Worm (Caenorhabditis elegans) whole organism, L3 larva: ENCODE data around the gene fbxc-53.

Experiments
- ZK546.5 ChIP-seq: sonication (generic microtip); optimal IDR thresholded peaks from 2 replicates; lab custom pipeline; 2017; ENCODE audit warnings: missing biosample characterization, missing genetic modification characterization
- aly-2 ChIP-seq: fragments of 150-350 bp; optimal IDR thresholded peaks from 2 replicates; lab custom pipeline; 2014; ENCODE audit warnings: missing biosample characterization, missing genetic modification characterization
- ama-1 ChIP-seq: fragments of 150-350 bp; optimal IDR thresholded peaks from 2 replicates; lab custom pipeline; 2018
- ceh-82 ChIP-seq: fragments of 150-350 bp; optimal IDR thresholded peaks from 2 replicates; lab custom pipeline; 2014; ENCODE audit warnings: missing biosample characterization, missing genetic modification characterization
- daf-12 ChIP-seq: fragments of 150-350 bp; optimal IDR thresholded peaks from 2 replicates; lab custom pipeline; 2014; ENCODE audit warnings: missing biosample characterization, missing genetic modification reagents, missing genetic modification characterization
- jun-1 ChIP-seq: fragments of 150-350 bp; optimal IDR thresholded peaks from 2 replicates; lab custom pipeline; 2014; ENCODE audit warnings: missing biosample characterization, missing genetic modification reagents, missing genetic modification characterization
- lin-15B ChIP-seq: fragments of 150-350 bp; optimal IDR thresholded peaks from 2 replicates; lab custom pipeline; 2014; ENCODE audit warnings: missing biosample characterization, missing genetic modification characterization
- mdl-1 ChIP-seq: fragments of 150-350 bp; optimal IDR thresholded peaks from 2 replicates; lab custom pipeline; 2014; ENCODE audit warnings: missing biosample characterization, missing genetic modification characterization
- nhr-12 ChIP-seq: fragments of 150-350 bp; optimal IDR thresholded peaks from 2 replicates; lab custom pipeline; 2014; ENCODE audit warnings: missing biosample characterization, missing genetic modification characterization
- nhr-28 ChIP-seq: fragments of 150-350 bp; optimal IDR thresholded peaks from 2 replicates; lab custom pipeline; 2014; ENCODE audit warnings: missing biosample characterization, missing genetic modification characterization
- nhr-76 ChIP-seq: fragments of 150-350 bp; sonication (generic microtip); optimal IDR thresholded peaks from 5 replicates; lab custom pipeline; 2014; ENCODE audit warnings: missing biosample characterization, missing genetic modification characterization
- nhr-77 ChIP-seq: fragments of 150-350 bp; optimal IDR thresholded peaks from 2 replicates; lab custom pipeline; 2014; ENCODE audit warnings: missing biosample characterization, missing genetic modification characterization
- unc-62 ChIP-seq: fragments of 150-350 bp; sonication (generic microtip); optimal IDR thresholded peaks from 4 replicates; lab custom pipeline; 2014; ENCODE audit warnings: missing biosample characterization, missing genetic modification reagents, missing genetic modification characterization
- zag-1 ChIP-seq: fragments of 150-350 bp; optimal IDR thresholded peaks from 2 replicates; lab custom pipeline; 2014; ENCODE audit warnings: missing biosample characterization, missing genetic modification characterization

DNA sequence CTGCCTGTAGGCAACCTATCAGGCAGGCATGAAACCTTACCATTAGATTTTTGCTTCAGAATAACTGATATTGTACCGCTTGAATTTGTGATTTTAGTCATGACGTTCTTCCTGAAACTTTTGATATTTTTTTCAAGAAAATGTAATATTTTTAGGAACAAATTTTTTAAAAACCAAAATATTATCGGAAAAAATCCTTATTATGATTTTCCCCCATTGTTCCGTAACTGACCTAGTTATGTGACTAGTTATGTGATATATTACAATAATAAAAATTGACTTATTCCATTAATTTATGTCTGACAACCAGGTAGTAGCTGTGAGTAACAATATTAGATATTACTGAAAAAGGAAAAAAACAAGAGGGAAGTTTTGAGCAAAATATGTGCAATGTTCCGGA, 40.1 kb upstream of the fbxc-53 start, which contains the start of gene srx-98:
- no peak for TF ChIP-seq nhr-12 (tag; lab: Kevin White, UChicago)
- TF ChIP-seq unc-62 (GFP tag; lab: Kevin White, UChicago) = no peak
- TF ChIP-seq mdl-1 (tag; lab: Kevin White, UChicago) = no peak
- TF ChIP-seq lin-15B (tag; lab: Kevin White, UChicago) = no peak
- TF ChIP-seq daf-12 = no peak
- TF ChIP-seq nhr-76 = no peak
- TF ChIP-seq jun-1 (tag; lab: Kevin White, UChicago) = no peak
- no peak for TF ChIP-seq ceh-82 (tag; lab: Kevin White, UChicago)
- no peak for TF ChIP-seq aly-2 (tag; lab: Kevin White, UChicago)
- TF ChIP-seq ama-1 = no peak
- TF ChIP-seq zag-1 (tag; lab: Kevin White, UChicago) = no peak
- TF ChIP-seq nhr-77 (tag; lab: Kevin White, UChicago) = no peak
- no peak for TF ChIP-seq nhr-28 (tag; lab: Kevin White, UChicago)
- TF ChIP-seq ZK546.5 (tag; lab: Kevin White, UChicago) = no peak
